Fruit fly (Drosophila melanogaster) whole organism, prepupa: ENCODE results near the gene CG18549.

Experiments used
- Blimp-1 ChIP-seq: fragments of 200-800 bp; sonication (Bioruptor generic); optimal IDR thresholded peaks from 3 replicates; lab custom pipeline; 2017; ENCODE audit warnings: missing biosample characterization, missing genetic modification characterization, mild to moderate bottlenecking, moderate library complexity, missing genetic modification reagents
- CG11294 ChIP-seq: fragments of 200-800 bp; sonication (Bioruptor generic); IDR thresholded peaks from 2 replicates; pipeline ENCODE4 v1.3.6; 2022; ENCODE audit warnings: missing biosample characterization, missing genetic modification characterization
- CG11762 ChIP-seq: fragments of 200-800 bp; sonication (Bioruptor generic); optimal IDR thresholded peaks from 3 replicates; lab custom pipeline; 2016; ENCODE audit warnings: missing biosample characterization, missing genetic modification characterization; ENCODE audit not compliant: insufficient read depth
- CG11902 ChIP-seq: fragments of 200-800 bp; sonication (Bioruptor generic); optimal IDR thresholded peaks from 3 replicates; lab custom pipeline; 2016; ENCODE audit warnings: missing biosample characterization, missing genetic modification characterization
- CG15336 ChIP-seq: fragments of 200-800 bp; sonication (Bioruptor generic); IDR thresholded peaks from 2 replicates; pipeline ENCODE4 v1.3.6; 2022; ENCODE audit warnings: missing biosample characterization, missing genetic modification characterization
- CG1621 ChIP-seq: fragments of 200-800 bp; sonication (Bioruptor generic); optimal IDR thresholded peaks from 3 replicates; lab custom pipeline; 2018; ENCODE audit warnings: missing biosample characterization, mild to moderate bottlenecking, missing genetic modification characterization
- CG3032 ChIP-seq: fragments of 200-800 bp; optimal IDR thresholded peaks from 2 replicates; lab custom pipeline; 2019; ENCODE audit warnings: missing biosample characterization, mild to moderate bottlenecking, missing genetic modification characterization, moderate library complexity
- CG31627 ChIP-seq: fragments of 200-800 bp; sonication (Bioruptor generic); optimal IDR thresholded peaks from 3 replicates; lab custom pipeline; 2016; ENCODE audit warnings: missing biosample characterization, missing genetic modification characterization
- CG32006 ChIP-seq: fragments of 200-800 bp; sonication (Bioruptor generic); optimal IDR thresholded peaks from 3 replicates; lab custom pipeline; 2017; ENCODE audit warnings: missing biosample characterization, mild to moderate bottlenecking, missing genetic modification characterization
- CG34406 ChIP-seq: fragments of 200-800 bp; sonication (Bioruptor generic); optimal IDR thresholded peaks from 3 replicates; lab custom pipeline; 2016; ENCODE audit warnings: missing biosample characterization, missing genetic modification characterization
- CG6276 ChIP-seq: fragments of 200-800 bp; sonication (Bioruptor generic); optimal IDR thresholded peaks from 2 replicates; lab custom pipeline; 2017; ENCODE audit warnings: missing biosample characterization, mild to moderate bottlenecking, missing genetic modification characterization
- CG6792 ChIP-seq: fragments of 200-800 bp; sonication (Bioruptor generic); optimal IDR thresholded peaks from 3 replicates; lab custom pipeline; 2016; ENCODE audit warnings: missing biosample characterization, missing genetic modification characterization
- CG6808 ChIP-seq: fragments of 200-800 bp; sonication (Bioruptor generic); optimal IDR thresholded peaks from 3 replicates; lab custom pipeline; 2017; ENCODE audit warnings: missing biosample characterization, missing genetic modification characterization, mild to moderate bottlenecking, moderate library complexity, missing genetic modification reagents
- CG6854 ChIP-seq: fragments of 200-800 bp; sonication (Bioruptor generic); optimal IDR thresholded peaks from 2 replicates; lab custom pipeline; 2017; ENCODE audit warnings: missing biosample characterization, mild to moderate bottlenecking, missing genetic modification characterization
- CG7368 ChIP-seq: fragments of 200-800 bp; sonication (Bioruptor generic); optimal IDR thresholded peaks from 3 replicates; lab custom pipeline; 2016; ENCODE audit warnings: missing biosample characterization, missing genetic modification characterization
- CG8319 ChIP-seq: fragments of 200-800 bp; sonication (Bioruptor generic); optimal IDR thresholded peaks from 3 replicates; lab custom pipeline; 2016; ENCODE audit warnings: missing biosample characterization, missing genetic modification characterization
- CG8632 ChIP-seq: fragments of 200-800 bp; sonication (Bioruptor generic); optimal IDR thresholded peaks from 3 replicates; lab custom pipeline; 2016; ENCODE audit warnings: missing biosample characterization, missing genetic modification characterization
- Eip75B ChIP-seq: fragments of 200-800 bp; sonication (Bioruptor generic); optimal IDR thresholded peaks from 3 replicates; lab custom pipeline; 2016; ENCODE audit warnings: missing biosample characterization, missing genetic modification characterization
- Eip78C ChIP-seq: fragments of 200-800 bp; sonication (Bioruptor generic); peaks from one replicate; lab custom pipeline; 2016; ENCODE audit warnings: missing biosample characterization, missing genetic modification characterization
- Eip93F ChIP-seq: fragments of 200-800 bp; sonication (Bioruptor generic); optimal IDR thresholded peaks from 2 replicates; lab custom pipeline; 2016; ENCODE audit warnings: missing biosample characterization, mild to moderate bottlenecking, missing genetic modification characterization
- Ets21C ChIP-seq: fragments of 200-800 bp; sonication (Bioruptor generic); optimal IDR thresholded peaks from 3 replicates; lab custom pipeline; 2016; ENCODE audit warnings: missing biosample characterization, missing genetic modification characterization
- Ets96B ChIP-seq: fragments of 200-800 bp; optimal IDR thresholded peaks from 2 replicates; lab custom pipeline; 2019; ENCODE audit warnings: missing biosample characterization, mild to moderate bottlenecking, missing genetic modification characterization, moderate library complexity
- Hr38 ChIP-seq: sonication (Bioruptor generic); optimal IDR thresholded peaks from 2 replicates; lab custom pipeline; 2016; ENCODE audit warnings: missing biosample characterization, missing genetic modification characterization
- Hr39 ChIP-seq: fragments of 200-800 bp; sonication (Bioruptor generic); optimal IDR thresholded peaks from 2 replicates; lab custom pipeline; 2016; ENCODE audit warnings: missing biosample characterization, missing genetic modification characterization
- Hr4 ChIP-seq: fragments of 200-800 bp; sonication (Bioruptor generic); optimal IDR thresholded peaks from 3 replicates; lab custom pipeline; 2016; ENCODE audit warnings: missing biosample characterization, missing genetic modification characterization
- Lpt ChIP-seq: fragments of 200-800 bp; sonication (Bioruptor generic); optimal IDR thresholded peaks from 3 replicates; lab custom pipeline; 2016; ENCODE audit warnings: missing biosample characterization, missing genetic modification characterization
- OdsH ChIP-seq: fragments of 200-800 bp; sonication (Bioruptor generic); optimal IDR thresholded peaks from 3 replicates; lab custom pipeline; 2016; ENCODE audit warnings: missing biosample characterization, missing genetic modification characterization
- Smox ChIP-seq: fragments of 200-800 bp; sonication (Bioruptor generic); optimal IDR thresholded peaks from 3 replicates; lab custom pipeline; 2016; ENCODE audit warnings: missing biosample characterization, missing genetic modification characterization
- Sox102F ChIP-seq: fragments of 200-800 bp; sonication (Bioruptor generic); optimal IDR thresholded peaks from 2 replicates; lab custom pipeline; 2016; ENCODE audit warnings: missing biosample characterization, mild to moderate bottlenecking, missing genetic modification characterization
- Sox14 ChIP-seq: fragments of 200-800 bp; sonication (Bioruptor generic); optimal IDR thresholded peaks from 3 replicates; lab custom pipeline; 2016; ENCODE audit warnings: missing biosample characterization, missing genetic modification characterization
- acj6 ChIP-seq: fragments of 200-800 bp; sonication (Bioruptor generic); optimal IDR thresholded peaks from 3 replicates; lab custom pipeline; 2016; ENCODE audit warnings: missing biosample characterization, missing genetic modification characterization
- esn ChIP-seq: fragments of 200-800 bp; sonication (Bioruptor generic); optimal IDR thresholded peaks from 2 replicates; lab custom pipeline; 2016; ENCODE audit warnings: missing biosample characterization, mild to moderate bottlenecking, missing genetic modification characterization, moderate library complexity
- fd59A ChIP-seq: fragments of 200-800 bp; sonication (Bioruptor generic); optimal IDR thresholded peaks from 2 replicates; lab custom pipeline; 2017; ENCODE audit warnings: missing biosample characterization, mild to moderate bottlenecking, missing genetic modification characterization, missing genetic modification reagents
- fd85E ChIP-seq: fragments of 200-800 bp; sonication (Bioruptor generic); optimal IDR thresholded peaks from 3 replicates; lab custom pipeline; 2016; ENCODE audit warnings: missing biosample characterization, missing genetic modification characterization
- fkh ChIP-seq: fragments of 200-800 bp; sonication (Bioruptor generic); optimal IDR thresholded peaks from 3 replicates; lab custom pipeline; 2017; ENCODE audit warnings: missing biosample characterization, mild to moderate bottlenecking, missing genetic modification characterization, moderate library complexity
- pdm3 ChIP-seq: fragments of 200-800 bp; sonication (Bioruptor generic); optimal IDR thresholded peaks from 3 replicates; lab custom pipeline; 2016; ENCODE audit warnings: missing biosample characterization, missing genetic modification characterization
- salr ChIP-seq, 2 experiments: fragments of 200-800 bp; sonication (Bioruptor generic); optimal IDR thresholded peaks; 3 replicates each; lab custom pipeline; 2016 to 2018; ENCODE audit warnings: missing biosample characterization in 2 of 2, missing genetic modification characterization in 2 of 2, mild to moderate bottlenecking in 1 of 2
- spab ChIP-seq: fragments of 200-800 bp; sonication (Bioruptor generic); optimal IDR thresholded peaks from 2 replicates; lab custom pipeline; 2017; ENCODE audit warnings: missing biosample characterization, mild to moderate bottlenecking, missing genetic modification characterization, missing genetic modification reagents
- ss ChIP-seq, 2 experiments: fragments of 200-800 bp; sonication (Bioruptor generic); optimal IDR thresholded peaks; 2 replicates in 1 of 2; 3 replicates in 1 of 2; lab custom pipeline; 2017 to 2018; ENCODE audit warnings: mild to moderate bottlenecking in 2 of 2, missing biosample characterization in 2 of 2, missing genetic modification characterization in 2 of 2, moderate library complexity in 1 of 2
- svp ChIP-seq: fragments of 200-800 bp; sonication (Bioruptor generic); peaks from one replicate; lab custom pipeline; 2016; ENCODE audit warnings: missing biosample characterization, missing genetic modification characterization

CG18549 gene

DNA sequence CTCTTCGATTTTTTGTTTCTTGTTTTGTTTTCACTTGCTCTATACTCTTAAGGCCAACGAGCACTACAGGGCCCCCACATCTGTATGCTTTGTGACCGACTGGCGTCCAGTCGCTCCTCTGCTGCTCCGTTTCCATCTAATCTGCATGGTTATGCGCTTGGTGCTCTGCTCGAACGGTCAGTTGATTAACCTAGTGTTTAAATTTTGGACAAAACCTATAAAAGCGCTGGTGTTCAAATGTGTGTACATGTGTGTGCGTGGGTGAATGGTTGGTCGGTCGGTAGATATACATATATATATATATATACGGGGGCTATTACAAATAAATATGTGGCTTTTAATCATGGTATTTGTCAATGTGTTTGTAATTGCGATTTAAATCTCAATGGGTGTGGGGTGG lies 25.1 kb upstream of the CG18549 start:
- TF ChIP-seq CG8632 (GFP tag; lab: Kevin White, UChicago) (no peak), Hr38 (GFP tag; lab: Kevin White, UChicago) (no peak), CG6808 (GFP tag; lab: Kevin White, UChicago) (no peak), CG1621 (no peak), Blimp-1 (GFP tag; lab: Kevin White, UChicago) (no peak), CG32006 (GFP tag; lab: Kevin White, UChicago) (no peak)

DNA sequence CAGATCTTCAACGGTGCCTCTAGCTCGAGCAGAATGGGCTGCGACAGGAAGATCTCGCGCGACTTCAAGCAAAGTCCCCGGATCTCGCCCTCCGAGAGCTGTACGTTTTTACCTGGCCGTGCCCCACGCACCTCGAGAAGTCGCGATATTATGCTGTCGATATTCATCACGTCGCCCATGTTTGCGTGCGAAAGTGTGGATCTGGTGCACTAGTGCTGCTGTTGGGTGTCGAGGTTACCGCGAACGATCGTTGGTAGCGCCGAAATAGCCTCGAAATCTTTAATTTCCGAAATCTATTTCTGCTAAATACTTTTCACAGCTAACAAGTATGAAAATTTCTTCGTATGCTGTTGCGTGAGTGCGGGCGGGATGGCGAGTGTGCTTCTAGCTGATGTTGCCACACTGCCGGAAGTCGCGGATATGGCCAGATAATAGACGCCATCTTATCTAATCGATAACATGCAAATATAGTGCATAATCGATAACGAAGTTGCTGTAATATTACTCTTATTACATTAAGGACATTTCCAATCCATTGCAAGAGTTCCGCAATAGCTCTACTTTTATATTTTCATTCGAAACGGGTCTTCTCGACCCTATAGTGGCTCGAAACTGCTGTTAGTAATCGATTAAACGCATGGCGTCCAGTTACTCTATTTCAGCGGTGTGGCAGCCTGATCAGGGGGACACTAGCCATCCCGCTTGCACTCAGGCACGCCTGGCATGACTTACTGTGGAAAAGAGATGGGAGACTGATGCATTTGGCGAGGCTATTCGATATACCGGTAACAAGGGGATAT lies 23.4 kb upstream of the CG18549 start, which contains the start of gene Pp1-87B:
Gene Pp1-87B, minus strand, starts transcription at position 408 of the 800 bp plus-strand sequence.
- TF ChIP-seq Sox102F (no peak), pdm3 (GFP tag; lab: Kevin White, UChicago) (no peak), esn (GFP tag; lab: Kevin White, UChicago) (peak; percentile 17), Eip78C (GFP tag; lab: Kevin White, UChicago) (peak; percentile 69), CG31627 (GFP tag; lab: Kevin White, UChicago) (peak; percentile 29), CG1621 (peak; percentile 20), CG6854 (no peak), CG3032 (tag; lab: Kevin White, UChicago) (peak; percentile 5)

DNA sequence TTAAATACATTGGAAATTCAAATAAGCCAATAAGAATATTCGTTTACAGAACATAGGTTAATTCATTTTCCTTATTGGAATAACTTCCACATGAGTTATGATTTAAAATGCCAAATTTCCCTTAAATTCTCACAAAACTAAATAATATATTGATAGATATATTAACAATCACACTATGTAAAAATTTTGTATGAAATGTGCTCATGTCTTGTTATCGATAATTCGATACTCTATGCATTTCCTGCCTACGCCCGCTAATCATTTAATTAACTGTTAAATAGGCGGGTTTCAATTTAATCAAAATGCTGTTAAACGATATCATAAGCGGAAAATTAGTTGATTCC lies 22.8 kb upstream of the CG18549 start, which contains the start of gene NANS:
Gene NANS, plus strand, starts transcription at position 269 of the 344 bp plus-strand sequence.
- TF ChIP-seq Hr39 (GFP tag; lab: Kevin White, UChicago) (no peak), CG6854 (peak; percentile 17)

DNA sequence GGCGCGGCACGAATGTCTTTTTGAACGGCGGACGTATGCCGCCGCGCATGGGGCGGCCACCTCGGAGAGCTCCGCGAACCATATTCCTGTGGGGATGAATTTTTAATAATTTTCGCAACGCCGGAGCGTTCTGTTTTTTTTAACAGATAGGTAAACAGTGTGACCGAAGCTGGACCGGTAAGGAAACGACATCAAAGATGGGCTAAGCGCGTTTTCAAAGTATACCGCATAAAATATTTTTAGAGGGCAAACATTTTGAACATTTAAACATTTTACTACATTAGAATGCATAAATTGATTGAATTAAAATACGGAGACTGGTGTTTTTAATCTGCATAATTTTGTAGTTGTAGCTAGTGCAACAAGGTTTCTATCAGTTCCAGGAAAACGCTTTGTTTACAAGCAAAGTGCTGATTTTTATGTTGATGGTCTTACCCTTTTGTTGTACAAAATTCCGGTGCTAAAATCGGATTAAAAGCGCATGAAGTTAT lies 19.9 kb upstream of the CG18549 start, which contains the start of the genes CG5641 and CG5245:
Gene CG5641, minus strand, starts transcription at position 163 of the 491 bp plus-strand sequence.
Gene CG5245, plus strand, starts transcription at position 441 of the 491 bp plus-strand sequence.
- peak; percentile 17 for TF ChIP-seq Sox14 (GFP tag; lab: Kevin White, UChicago)
- no peak for TF ChIP-seq svp (GFP tag; lab: Kevin White, UChicago)

DNA sequence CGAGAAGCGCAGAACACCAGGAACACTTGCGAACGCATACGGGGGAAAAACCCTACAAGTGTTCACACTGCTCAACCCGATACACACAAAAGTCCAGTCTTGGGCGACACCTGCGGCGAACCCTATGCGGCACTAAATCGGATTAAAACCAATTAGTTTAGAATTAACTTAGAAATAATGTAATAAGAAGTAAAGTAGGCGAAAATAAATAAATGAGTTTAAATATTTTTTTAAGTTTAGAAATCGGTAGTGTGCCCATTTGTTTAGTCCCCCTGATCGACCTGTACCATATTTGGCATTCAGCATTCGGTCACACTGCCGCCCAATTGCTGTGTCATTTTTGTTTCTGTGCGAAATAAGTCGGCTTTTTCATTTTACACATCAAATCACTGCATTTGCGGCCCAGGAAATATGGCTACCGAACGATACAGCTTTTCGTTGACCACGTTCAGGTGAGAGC lies 18.0 kb upstream of the CG18549 start, which contains the start of gene Prosalpha2:
Gene Prosalpha2, plus strand, starts transcription at position 292 of the 460 bp plus-strand sequence.
- TF ChIP-seq spab (GFP tag; lab: Kevin White, UChicago) (no peak), CG34406 (GFP tag; lab: Kevin White, UChicago) (peak; percentile 16), ss (GFP tag; optimal IDR thresholded peaks at IDR 0.05; lab: Kevin White, UChicago) (no peak), Eip93F (no peak), CG11294 (GFP tag; lab: Robert Waterston, UW) (no peak), esn (GFP tag; lab: Kevin White, UChicago) (peak; percentile 22), CG11762 (no peak), Eip75B (GFP tag; lab: Kevin White, UChicago) (no peak), OdsH (GFP tag; lab: Kevin White, UChicago) (no peak), CG1621 (no peak), Sox14 (GFP tag; lab: Kevin White, UChicago) (peak; percentile 48), CG31627 (GFP tag; lab: Kevin White, UChicago) (peak; percentile 19), Hr4 (no peak), CG6276 (GFP tag; lab: Kevin White, UChicago) (no peak), Ets21C (GFP tag; lab: Kevin White, UChicago) (no peak), CG8319 (GFP tag; lab: Kevin White, UChicago) (no peak), CG6792 (GFP tag; lab: Kevin White, UChicago) (no peak), acj6 (GFP tag; lab: Kevin White, UChicago) (no peak), Ets96B (peak; percentile 33), Hr38 (GFP tag; lab: Kevin White, UChicago) (no peak), CG3032 (tag; lab: Kevin White, UChicago) (no peak), fd85E (GFP tag; lab: Kevin White, UChicago) (no peak), CG11902 (GFP tag; lab: Kevin White, UChicago) (no peak), Sox102F (no peak), Smox (no peak), fkh (GFP tag; lab: Kevin White, UChicago) (no peak), pdm3 (GFP tag; lab: Kevin White, UChicago) (no peak), Lpt (GFP tag; lab: Kevin White, UChicago) (no peak), CG7368 (no peak), CG15336 (GFP tag; lab: Robert Waterston, UW) (no peak), fd59A (GFP tag; lab: Kevin White, UChicago) (no peak), salr (GFP tag; optimal IDR thresholded peaks at IDR 0.05; lab: Kevin White, UChicago) (no peak)
